Worm (Caenorhabditis elegans) whole organism, young adult: ENCODE results near the gene rpc-11.

Source experiments
- ama-1 ChIP-seq, 3 experiments: fragments of 150-350 bp in 1 of 3; sonication (generic microtip) in 2 of 3; optimal IDR thresholded peaks; 2 replicates each; lab custom pipeline; 2014 to 2018; ENCODE audit warnings: missing biosample characterization in 2 of 3, missing genetic modification characterization in 2 of 3, missing genetic modification reagents in 2 of 3
- aptf-3 ChIP-seq: fragments of 200-800 bp; sonication (Bioruptor generic); IDR thresholded peaks from 2 replicates; pipeline ENCODE4 v1.3.6; 2022; ENCODE audit warnings: missing genetic modification characterization, missing compliant biosample characterization
- efl-1 ChIP-seq: fragments of 150-350 bp; optimal IDR thresholded peaks from 2 replicates; lab custom pipeline; 2014; ENCODE audit warnings: missing biosample characterization, missing genetic modification reagents, missing genetic modification characterization
- mcd-1 ChIP-seq: fragments of 200-800 bp; sonication (Bioruptor generic); IDR thresholded peaks from 2 replicates; pipeline ENCODE4 v1.3.6; 2022; ENCODE audit warnings: missing genetic modification reagents, missing genetic modification characterization, missing compliant biosample characterization
- ztf-25 ChIP-seq: fragments of 200-800 bp; sonication (Bioruptor generic); IDR thresholded peaks from 2 replicates; pipeline ENCODE4 v1.3.6; 2022; ENCODE audit warnings: missing genetic modification reagents, missing genetic modification characterization, missing compliant biosample characterization

- no peak for TF ChIP-seq ztf-25
- no peak for TF ChIP-seq mcd-1 (GFP tag; lab: Robert Waterston, UW)
- no peak for TF ChIP-seq efl-1 (GFP tag; lab: Kevin White, UChicago)
- TF ChIP-seq aptf-3 (GFP tag; lab: Robert Waterston, UW): no peak
- no peak for TF ChIP-seq ama-1 (optimal IDR thresholded peaks at IDR 0.05; lab: Kevin White, UChicago)
- TF ChIP-seq ama-1 (GFP tag; optimal IDR thresholded peaks at IDR 0.05; lab: Kevin White, UChicago): no peak
Observed at ce11 chrIV:1430261-1430660, 20.4 kb upstream of the rpc-11 start, which contains the start of gene Y77E11A.23.
